In genomic region chr3L:11173049-11173564, dm6 we compare ENCODE assay signal across 3 fruit fly cellular contexts.
A peak's percentile ranks its signal among the peaks of the same experiment; 100 is the strongest.
TF ChIP-seq lines count a peak whose summit lies in the region.

Gene CG14142, plus strand, starts transcription at chr3L:11173514.

- TF ChIP-seq CTCF in whole organism, embryonic (GFP tag; optimal IDR thresholded peaks at IDR 0.05; lab: Kevin White, UChicago), result no peak

TF ChIP-seq in whole organism, embryonic, 481 proteins besides CTCF, POLR2A, EP300 and RAD21 (continues in another document):
- TF ChIP-seq CG34422 (GFP tag; IDR thresholded peaks at IDR 0.05; lab: Robert Waterston, UW), result 0 out of 3 replicates have a peak, but pooled peaks have one; percentile 35
- TF ChIP-seq CG30403 (GFP tag; optimal IDR thresholded peaks at IDR 0.05; lab: Kevin White, UChicago), result no peak
- peak; percentile 39 for TF ChIP-seq Blimp-1 (GFP tag; optimal IDR thresholded peaks at IDR 0.05; lab: Kevin White, UChicago)
- no peak for TF ChIP-seq CG32772 (GFP tag; IDR thresholded peaks at IDR 0.05; lab: Robert Waterston, UW)
- peak; percentile 15; the same call in 1 of the 2 replicates for TF ChIP-seq lmd (GFP tag; IDR thresholded peaks at IDR 0.05; lab: Robert Waterston, UW)
- TF ChIP-seq zfh1 (GFP tag; IDR thresholded peaks at IDR 0.05; lab: Robert Waterston, UW), result peak; percentile 58; the same call in 1 of the 3 replicates
- no peak for TF ChIP-seq salm (tag; optimal IDR thresholded peaks at IDR 0.05; lab: Kevin White, UChicago)
- TF ChIP-seq CG12391 (tag; optimal IDR thresholded peaks at IDR 0.05; lab: Kevin White, UChicago), result peak; percentile 6
- no peak for TF ChIP-seq gem (tag; optimal IDR thresholded peaks at IDR 0.05; lab: Kevin White, UChicago)
- no peak for TF ChIP-seq CG4854 (GFP tag; optimal IDR thresholded peaks at IDR 0.05; lab: Kevin White, UChicago)
- peak; percentile 50 for TF ChIP-seq Med (GFP tag; lab: Kevin White, UChicago)
- peak; percentile 21 for TF ChIP-seq CG2120 (GFP tag; optimal IDR thresholded peaks at IDR 0.05; lab: Kevin White, UChicago)
- TF ChIP-seq hkb (optimal IDR thresholded peaks at IDR 0.05; lab: Kevin White, UChicago), result no peak
- TF ChIP-seq hkb (GFP tag; IDR thresholded peaks at IDR 0.05; lab: Robert Waterston, UW), result 0 out of 2 replicates have a peak, but pooled peaks have one; percentile 16
- TF ChIP-seq dmrt11E (tag; optimal IDR thresholded peaks at IDR 0.05; lab: Kevin White, UChicago), result peak; percentile 8
- no peak for TF ChIP-seq prd (optimal IDR thresholded peaks at IDR 0.05; lab: Kevin White, UChicago)
- 0 out of 3 replicates have a peak, but pooled peaks have one; percentile 32 for TF ChIP-seq prd (GFP tag; IDR thresholded peaks at IDR 0.05; lab: Robert Waterston, UW)
- no peak for TF ChIP-seq CG31441 (GFP tag; IDR thresholded peaks at IDR 0.05; lab: Robert Waterston, UW)
- no peak for TF ChIP-seq CG7357 (GFP tag; IDR thresholded peaks at IDR 0.05; lab: Robert Waterston, UW)
- TF ChIP-seq dysf (GFP tag; IDR thresholded peaks at IDR 0.05; lab: Robert Waterston, UW), result 0 out of 3 replicates have a peak, but pooled peaks have one; percentile 12
- TF ChIP-seq gfzf (GFP tag; optimal IDR thresholded peaks at IDR 0.05; lab: Kevin White, UChicago), result no peak
- no peak for TF ChIP-seq tup (GFP tag; optimal IDR thresholded peaks at IDR 0.05; lab: Kevin White, UChicago)
- no peak for TF ChIP-seq da (GFP tag; optimal IDR thresholded peaks at IDR 0.05; lab: Kevin White, UChicago)
- TF ChIP-seq CG4707 (GFP tag; optimal IDR thresholded peaks at IDR 0.05; lab: Kevin White, UChicago), result peak; percentile 16
- 0 out of 2 replicates have a peak, but pooled peaks have one; percentile 12 for TF ChIP-seq E2f1 (GFP tag; IDR thresholded peaks at IDR 0.05; lab: Robert Waterston, UW)
- no peak for TF ChIP-seq danr (GFP tag; IDR thresholded peaks at IDR 0.05; lab: Robert Waterston, UW)
- TF ChIP-seq HLHmδ (GFP tag; optimal IDR thresholded peaks at IDR 0.05; lab: Kevin White, UChicago), result no peak
- TF ChIP-seq Dbx (GFP tag; IDR thresholded peaks at IDR 0.05; lab: Robert Waterston, UW), result no peak
- no peak for TF ChIP-seq ttk (GFP tag; IDR thresholded peaks at IDR 0.05; lab: Robert Waterston, UW)
- TF ChIP-seq CG12219 (GFP tag; optimal IDR thresholded peaks at IDR 0.05; lab: Kevin White, UChicago), result no peak

TF ChIP-seq in whole organism, prepupa, 60 proteins besides CTCF, POLR2A, EP300 and RAD21:
- TF ChIP-seq Hr4 (GFP tag; optimal IDR thresholded peaks at IDR 0.05; lab: Kevin White, UChicago) (no peak), CG15336 (GFP tag; IDR thresholded peaks at IDR 0.05; lab: Robert Waterston, UW) (no peak), esn (GFP tag; optimal IDR thresholded peaks at IDR 0.05; lab: Kevin White, UChicago) (no peak), spab (GFP tag; optimal IDR thresholded peaks at IDR 0.05; lab: Kevin White, UChicago) (no peak), CG7368 (GFP tag; optimal IDR thresholded peaks at IDR 0.05; lab: Kevin White, UChicago) (no peak), CG32006 (GFP tag; optimal IDR thresholded peaks at IDR 0.05; lab: Kevin White, UChicago) (no peak), Eip78C (GFP tag; lab: Kevin White, UChicago) (peak; percentile 69), CG6792 (GFP tag; optimal IDR thresholded peaks at IDR 0.05; lab: Kevin White, UChicago) (no peak), dsx (GFP tag; optimal IDR thresholded peaks at IDR 0.05; lab: Kevin White, UChicago; ENCODE audit: poor library complexity, severe bottlenecking) (no peak), pdm3 (GFP tag; optimal IDR thresholded peaks at IDR 0.05; lab: Kevin White, UChicago) (peak; percentile 4), net (GFP tag; optimal IDR thresholded peaks at IDR 0.05; lab: Kevin White, UChicago) (no peak), CG8632 (GFP tag; optimal IDR thresholded peaks at IDR 0.05; lab: Kevin White, UChicago) (no peak), CG16779 (tag; optimal IDR thresholded peaks at IDR 0.05; lab: Kevin White, UChicago) (no peak), CG6163 (GFP tag; IDR thresholded peaks at IDR 0.05; lab: Robert Waterston, UW) (0 out of 3 replicates have a peak, but pooled peaks have one; percentile 36), CG9139 (GFP tag; optimal IDR thresholded peaks at IDR 0.05; lab: Kevin White, UChicago) (no peak), Eip75B (GFP tag; optimal IDR thresholded peaks at IDR 0.05; lab: Kevin White, UChicago) (no peak), Ets21C (GFP tag; optimal IDR thresholded peaks at IDR 0.05; lab: Kevin White, UChicago) (no peak), CG3919 (GFP tag; optimal IDR thresholded peaks at IDR 0.05; lab: Kevin White, UChicago) (no peak), CG34406 (GFP tag; optimal IDR thresholded peaks at IDR 0.05; lab: Kevin White, UChicago) (no peak), Eip93F (GFP tag; optimal IDR thresholded peaks at IDR 0.05; lab: Kevin White, UChicago) (no peak)

TF ChIP-seq in whole organism, pupa, 21 proteins besides CTCF, POLR2A, EP300 and RAD21:
- TF ChIP-seq CG4496 (GFP tag; IDR thresholded peaks at IDR 0.05; lab: Robert Waterston, UW) (0 out of 3 replicates have a peak, but pooled peaks have one; percentile 17), CG12605 (GFP tag; IDR thresholded peaks at IDR 0.05; lab: Robert Waterston, UW) (no peak)

Comparison
In these comparisons a context has a peak if more than half of its experiments do, and no peak if none do; other contexts are left out.
1. Of the 7 proteins assayed by ChIP-seq in both whole organism, embryonic and whole organism, prepupa: peak only in whole organism, embryonic: Blimp-1; only in whole organism, prepupa: none; in both: none; in neither: 6.